Fruit fly (Drosophila melanogaster) whole organism, embryonic: ENCODE results near the gene CG42268.

Source experiments
- B-H1 ChIP-seq: fragments of 200-800 bp; sonication (Bioruptor generic); IDR thresholded peaks from 3 replicates; pipeline ENCODE4 v1.3.6; 2022; ENCODE audit warnings: missing biosample characterization, missing genetic modification characterization
- C15 ChIP-seq: fragments of 200-800 bp; sonication (Bioruptor generic); IDR thresholded peaks from 3 replicates; pipeline ENCODE4 v1.3.6; 2022; ENCODE audit warnings: missing biosample characterization, missing genetic modification characterization
- CG10209 ChIP-seq: fragments of 200-800 bp; sonication (Bioruptor generic); optimal IDR thresholded peaks from 3 replicates; lab custom pipeline; 2017; ENCODE audit warnings: missing biosample characterization, mild to moderate bottlenecking, missing genetic modification characterization, missing genetic modification reagents
- CG11560 ChIP-seq: fragments of 200-800 bp; sonication (Bioruptor generic); IDR thresholded peaks from 3 replicates; pipeline ENCODE4 v1.3.6; 2022; ENCODE audit warnings: missing biosample characterization, missing genetic modification characterization
- CG11695 ChIP-seq: fragments of 200-800 bp; sonication (Bioruptor generic); IDR thresholded peaks from 3 replicates; pipeline ENCODE4 v1.3.6; 2022; ENCODE audit warnings: missing biosample characterization, missing genetic modification characterization
- CG12299 ChIP-seq: fragments of 200-800 bp; sonication (Bioruptor generic); optimal IDR thresholded peaks from 2 replicates; lab custom pipeline; 2018; ENCODE audit warnings: missing biosample characterization, mild to moderate bottlenecking, missing genetic modification characterization
- CG12659 ChIP-seq: fragments of 200-800 bp; sonication (Bioruptor generic); optimal IDR thresholded peaks from 3 replicates; lab custom pipeline; 2017; ENCODE audit warnings: mild to moderate bottlenecking, missing biosample characterization, missing genetic modification reagents, missing genetic modification characterization
- CG16813 ChIP-seq: fragments of 200-800 bp; sonication (Bioruptor generic); IDR thresholded peaks from 3 replicates; pipeline ENCODE4 v1.3.6; 2022; ENCODE audit warnings: missing biosample characterization, missing genetic modification characterization; ENCODE audit not compliant: partially characterized antibody
- CG17361 ChIP-seq: fragments of 200-800 bp; sonication (Bioruptor generic); IDR thresholded peaks from 3 replicates; pipeline ENCODE4 v1.3.6; 2022; ENCODE audit warnings: missing biosample characterization, missing genetic modification characterization
- CG1792 ChIP-seq: fragments of 200-800 bp; sonication (Bioruptor generic); optimal IDR thresholded peaks from 2 replicates; lab custom pipeline; 2016; ENCODE audit warnings: missing biosample characterization, missing genetic modification characterization
- CG1832 ChIP-seq: fragments of 200-800 bp; sonication (Bioruptor generic); optimal IDR thresholded peaks from 2 replicates; lab custom pipeline; 2017; ENCODE audit warnings: missing biosample characterization, mild to moderate bottlenecking, missing genetic modification characterization, inconsistent platforms
- CG31365 ChIP-seq: fragments of 200-800 bp; sonication (Bioruptor generic); optimal IDR thresholded peaks from 2 replicates; lab custom pipeline; 2018; ENCODE audit warnings: missing biosample characterization, mild to moderate bottlenecking, missing genetic modification characterization
- CG34376 ChIP-seq: fragments of 200-800 bp; sonication (Bioruptor generic); optimal IDR thresholded peaks from 2 replicates; lab custom pipeline; 2018; ENCODE audit warnings: missing biosample characterization, mild to moderate bottlenecking, missing genetic modification characterization
- CG4424 ChIP-seq: fragments of 200-800 bp; sonication (Bioruptor generic); optimal IDR thresholded peaks from 3 replicates; lab custom pipeline; 2016; ENCODE audit warnings: missing biosample characterization, missing genetic modification characterization
- CG6791 ChIP-seq: fragments of 200-800 bp; sonication (Bioruptor generic); IDR thresholded peaks from 3 replicates; pipeline ENCODE4 v1.3.6; 2022; ENCODE audit warnings: missing biosample characterization, missing genetic modification characterization; ENCODE audit not compliant: partially characterized antibody
- CG7271 ChIP-seq: fragments of 200-800 bp; sonication (Bioruptor generic); optimal IDR thresholded peaks from 2 replicates; lab custom pipeline; 2018; ENCODE audit warnings: missing biosample characterization, mild to moderate bottlenecking, missing genetic modification characterization, moderate library complexity
- CG7987 ChIP-seq: fragments of 200-800 bp; sonication (Bioruptor generic); optimal IDR thresholded peaks from 2 replicates; lab custom pipeline; 2018; ENCODE audit warnings: missing biosample characterization, mild to moderate bottlenecking, missing genetic modification characterization, moderate library complexity
- CG8281 ChIP-seq: fragments of 200-800 bp; sonication (Bioruptor generic); optimal IDR thresholded peaks from 2 replicates; lab custom pipeline; 2018; ENCODE audit warnings: missing biosample characterization, mild to moderate bottlenecking, missing genetic modification characterization, moderate library complexity
- CG9215 ChIP-seq: fragments of 200-800 bp; sonication (Bioruptor generic); IDR thresholded peaks from 2 replicates; pipeline ENCODE4 v1.3.6; 2022; ENCODE audit warnings: missing biosample characterization, missing genetic modification characterization
- Chrac-16 ChIP-seq: fragments of 200-800 bp; sonication (Bioruptor generic); optimal IDR thresholded peaks from 3 replicates; lab custom pipeline; 2016; ENCODE audit warnings: missing biosample characterization, missing genetic modification characterization
- CoRest ChIP-seq: fragments of 200-800 bp; sonication (Bioruptor generic); optimal IDR thresholded peaks from 3 replicates; lab custom pipeline; 2018; ENCODE audit warnings: missing biosample characterization, mild to moderate bottlenecking, missing genetic modification characterization, moderate library complexity
- D ChIP-seq, 2 experiments: fragments of 200-800 bp in 1 of 2; fragments of >200 bp in 1 of 2; sonication (Bioruptor generic) in 1 of 2; optimal IDR thresholded peaks; 2 replicates in 1 of 2; 3 replicates in 1 of 2; lab custom pipeline; 2017; ENCODE audit warnings: mild to moderate bottlenecking in 1 of 2, missing biosample characterization in 1 of 2, missing genetic modification characterization in 1 of 2, missing genetic modification reagents in 1 of 2
- Fer1 ChIP-seq: fragments of 200-800 bp; sonication (Bioruptor generic); optimal IDR thresholded peaks from 2 replicates; lab custom pipeline; 2017; ENCODE audit warnings: missing biosample characterization, mild to moderate bottlenecking, missing genetic modification characterization
- Hey ChIP-seq: fragments of 200-800 bp; sonication (Bioruptor generic); optimal IDR thresholded peaks from 3 replicates; lab custom pipeline; 2018; ENCODE audit warnings: missing biosample characterization, mild to moderate bottlenecking, missing genetic modification characterization
- Mes4 ChIP-seq: fragments of 200-800 bp; sonication (Bioruptor generic); optimal IDR thresholded peaks from 2 replicates; lab custom pipeline; 2016; ENCODE audit warnings: missing biosample characterization, missing genetic modification characterization
- bigmax ChIP-seq: fragments of 200-800 bp; sonication (Bioruptor generic); optimal IDR thresholded peaks from 2 replicates; lab custom pipeline; 2018; ENCODE audit warnings: missing biosample characterization, mild to moderate bottlenecking, missing genetic modification characterization
- cas ChIP-seq: fragments of 200-800 bp; sonication (Bioruptor generic); IDR thresholded peaks from 2 replicates; pipeline ENCODE4 v1.3.6; 2022; ENCODE audit warnings: missing biosample characterization, missing genetic modification characterization
- dati ChIP-seq: fragments of 200-800 bp; sonication (Bioruptor generic); IDR thresholded peaks from 2 replicates; pipeline ENCODE4 v1.3.6; 2022; ENCODE audit warnings: missing biosample characterization, missing genetic modification characterization
- dmrt11E ChIP-seq: fragments of 200-800 bp; sonication (Bioruptor generic); optimal IDR thresholded peaks from 3 replicates; lab custom pipeline; 2018; ENCODE audit warnings: missing biosample characterization, mild to moderate bottlenecking, missing genetic modification characterization, moderate library complexity
- ems ChIP-seq: fragments of 200-800 bp; sonication (Bioruptor generic); optimal IDR thresholded peaks from 3 replicates; lab custom pipeline; 2016; ENCODE audit warnings: missing biosample characterization, missing genetic modification characterization
- gfzf ChIP-seq: fragments of 200-800 bp; sonication (Bioruptor generic); optimal IDR thresholded peaks from 2 replicates; lab custom pipeline; 2016; ENCODE audit warnings: missing biosample characterization, mild to moderate bottlenecking, missing genetic modification characterization, moderate library complexity
- grau ChIP-seq: fragments of 200-800 bp; optimal IDR thresholded peaks from 3 replicates; lab custom pipeline; 2019; ENCODE audit warnings: missing biosample characterization, mild to moderate bottlenecking, missing genetic modification characterization, moderate library complexity
- lilli ChIP-seq: fragments of 200-800 bp; sonication (Bioruptor generic); optimal IDR thresholded peaks from 3 replicates; lab custom pipeline; 2016; ENCODE audit warnings: missing biosample characterization, missing genetic modification characterization
- maf-S ChIP-seq: fragments of 200-800 bp; sonication (Bioruptor generic); optimal IDR thresholded peaks from 2 replicates; lab custom pipeline; 2016; ENCODE audit warnings: missing biosample characterization, missing genetic modification characterization
- nerfin-2 ChIP-seq: fragments of 200-800 bp; sonication (Bioruptor generic); IDR thresholded peaks from 2 replicates; pipeline ENCODE4 v1.3.6; 2022; ENCODE audit warnings: missing biosample characterization, missing genetic modification characterization; ENCODE audit not compliant: partially characterized antibody
- odd ChIP-seq: fragments of 200-800 bp; sonication (Bioruptor generic); optimal IDR thresholded peaks from 2 replicates; lab custom pipeline; 2017; ENCODE audit warnings: missing biosample characterization, mild to moderate bottlenecking, missing genetic modification characterization
- otp ChIP-seq: fragments of 200-800 bp; sonication (Bioruptor generic); IDR thresholded peaks from 3 replicates; pipeline ENCODE4, ENCODE4 v1.3.6; 2022; ENCODE audit warnings: missing biosample characterization, missing genetic modification characterization
- peb ChIP-seq: fragments of 200-800 bp; sonication (Bioruptor generic); IDR thresholded peaks from 2 replicates; pipeline ENCODE4 v1.3.6; 2022; ENCODE audit warnings: missing biosample characterization, missing genetic modification characterization
- ranshi ChIP-seq: fragments of 200-800 bp; sonication (Bioruptor generic); IDR thresholded peaks from 2 replicates; pipeline ENCODE4 v1.3.6; 2022; ENCODE audit warnings: missing biosample characterization, missing genetic modification characterization
- rib ChIP-seq: fragments of 200-800 bp; sonication (Bioruptor generic); IDR thresholded peaks from 2 replicates; pipeline ENCODE4 v1.3.6; 2022; ENCODE audit warnings: missing biosample characterization, missing genetic modification characterization
- sens ChIP-seq: fragments of 200-800 bp; sonication (Bioruptor generic); peaks from one replicate; lab custom pipeline; 2016; ENCODE audit warnings: missing biosample characterization, missing genetic modification characterization
- sqz ChIP-seq: fragments of 200-800 bp; sonication (Bioruptor generic); optimal IDR thresholded peaks from 3 replicates; lab custom pipeline; 2018; ENCODE audit warnings: missing biosample characterization, mild to moderate bottlenecking, missing genetic modification characterization
- stwl ChIP-seq: fragments of 200-800 bp; sonication (Bioruptor generic); optimal IDR thresholded peaks from 3 replicates; lab custom pipeline; 2018; ENCODE audit warnings: missing biosample characterization, mild to moderate bottlenecking, missing genetic modification characterization, moderate library complexity
- sug ChIP-seq: fragments of 200-800 bp; optimal IDR thresholded peaks from 2 replicates; lab custom pipeline; 2019; ENCODE audit warnings: missing biosample characterization, mild to moderate bottlenecking, missing genetic modification characterization, moderate library complexity
- tap ChIP-seq: fragments of 200-800 bp; optimal IDR thresholded peaks from 3 replicates; lab custom pipeline; 2019; ENCODE audit warnings: missing biosample characterization, mild to moderate bottlenecking, missing genetic modification characterization, moderate library complexity
- ttk ChIP-seq: fragments of 200-800 bp; sonication (Bioruptor generic); IDR thresholded peaks from 2 replicates; pipeline ENCODE4 v2.1.2; 2022; ENCODE audit warnings: missing biosample characterization, missing genetic modification characterization
- vfl ChIP-seq: fragments of 200-800 bp; sonication (Bioruptor generic); optimal IDR thresholded peaks from 2 replicates; lab custom pipeline; 2016; ENCODE audit warnings: missing biosample characterization, missing genetic modification characterization

CG42268 gene

dm6 chr3L:9696650-9697526 is 63.3 kb downstream of the CG42268 start, which contains the start of gene Prps (continued):
- TF ChIP-seq odd (GFP tag; lab: Kevin White, UChicago) (peak; percentile 65), C15 (GFP tag; lab: Robert Waterston, UW) (peak; percentile 64; the same call in 1 of the 3 replicates), nerfin-2 (no peak), vfl (GFP tag; lab: Kevin White, UChicago) (peak; percentile 64), cas (GFP tag; lab: Robert Waterston, UW) (peak; percentile 53; the same call in 1 of the 2 replicates), CoRest (tag; lab: Kevin White, UChicago) (peak; percentile 69), CG11695 (peak; percentile 79), sqz (GFP tag; lab: Kevin White, UChicago) (peak; percentile 15), CG1792 (GFP tag; lab: Kevin White, UChicago) (peak; percentile 52), CG12299 (peak; percentile 75), CG7987 (peak; percentile 67), CG34376 (GFP tag; lab: Kevin White, UChicago) (peak; percentile 79), Mes4 (GFP tag; lab: Kevin White, UChicago) (peak; percentile 74), CG4424 (GFP tag; lab: Kevin White, UChicago) (peak; percentile 76), CG7271 (tag; lab: Kevin White, UChicago) (no peak), ranshi (GFP tag; lab: Robert Waterston, UW) (peak; percentile 85), ttk (GFP tag; lab: Robert Waterston, UW) (peak; percentile 81), grau (tag; lab: Kevin White, UChicago) (peak; percentile 64), lilli (GFP tag; lab: Kevin White, UChicago) (peak; percentile 81), CG8281 (tag; lab: Kevin White, UChicago) (peak; percentile 14), CG9215 (peak; percentile 45; the same call in 1 of the 2 replicates), CG10209 (GFP tag; lab: Kevin White, UChicago) (peak; percentile 8), rib (GFP tag; lab: Robert Waterston, UW) (peak; percentile 65; the same call in 1 of the 2 replicates), CG12659 (GFP tag; lab: Kevin White, UChicago) (peak; percentile 48), CG16813 (GFP tag; lab: Robert Waterston, UW) (no peak), D (optimal IDR thresholded peaks at IDR 0.05; lab: Kevin White, UChicago) (no peak), D (GFP tag; optimal IDR thresholded peaks at IDR 0.05; lab: Kevin White, UChicago) (peak; percentile 36), tap (tag; lab: Kevin White, UChicago) (peak; percentile 76), CG11560 (tag; lab: Robert Waterston, UW) (peak; percentile 43; the same call in 1 of the 3 replicates), Chrac-16 (peak; percentile 63), otp (GFP tag; lab: Robert Waterston, UW) (peak; percentile 72; the same call in 2 of the 3 replicates), peb (GFP tag; lab: Robert Waterston, UW) (peak; percentile 66), Hey (tag; lab: Kevin White, UChicago) (peak; percentile 59), CG31365 (tag; lab: Kevin White, UChicago) (peak; percentile 81), dmrt11E (tag; lab: Kevin White, UChicago) (no peak), bigmax (GFP tag; lab: Kevin White, UChicago) (peak; percentile 39), sens (GFP tag; lab: Kevin White, UChicago) (peak; percentile 96), Fer1 (GFP tag; lab: Kevin White, UChicago) (peak; percentile 83), maf-S (GFP tag; lab: Kevin White, UChicago) (peak; percentile 63), dati (GFP tag; lab: Robert Waterston, UW) (0 out of 2 replicates have a peak, but pooled peaks have one; percentile 39), B-H1 (GFP tag; lab: Robert Waterston, UW) (peak; percentile 62; the same call in 2 of the 3 replicates), gfzf (GFP tag; lab: Kevin White, UChicago) (no peak), ems (GFP tag; lab: Kevin White, UChicago) (peak; percentile 81), sug (peak; percentile 68), CG6791 (GFP tag; lab: Robert Waterston, UW) (no peak), CG17361 (peak; percentile 37; the same call in 1 of the 3 replicates), CG1832 (GFP tag; lab: Kevin White, UChicago) (no peak), stwl (tag; lab: Kevin White, UChicago) (no peak)
